Worm (Caenorhabditis elegans): ENCODE results near the gene F46E10.2.

Gene F46E10.2

ce11 chrV:6520385-6521080, at the start of gene F46E10.2, which contains the start of gene F46E10.18:
Gene F46E10.2, plus strand, starts transcription at chrV:6520435.
Gene F46E10.18, plus strand, starts transcription at chrV:6521030.
- TF ChIP-seq ceh-82 (tag; optimal IDR thresholded peaks at IDR 0.05) (no peak), elt-2 (tag; optimal IDR thresholded peaks at IDR 0.05) (no peak), mml-1 (tag; optimal IDR thresholded peaks at IDR 0.05) (no peak), ceh-16 (tag; optimal IDR thresholded peaks at IDR 0.05) (no peak), nhr-76 (tag; optimal IDR thresholded peaks at IDR 0.05) (no peak), unc-39 (tag; optimal IDR thresholded peaks at IDR 0.05) (no peak), nhr-67 (tag; optimal IDR thresholded peaks at IDR 0.05) (no peak)

ce11 chrV:6471208-6471607, 49.0 kb upstream of the F46E10.2 start:
- no peak for TF ChIP-seq eor-1 (tag; optimal IDR thresholded peaks at IDR 0.05)
- TF ChIP-seq nhr-12 (tag; optimal IDR thresholded peaks at IDR 0.05), result no peak
- TF ChIP-seq ceh-28 (tag; optimal IDR thresholded peaks at IDR 0.05), result no peak
- peak; percentile 56 for TF ChIP-seq elt-1 (tag; optimal IDR thresholded peaks at IDR 0.05)
- no peak for TF ChIP-seq unc-62 (GFP tag; optimal IDR thresholded peaks at IDR 0.05)

ce11 chrV:6476026-6476425, 44.2 kb upstream of the F46E10.2 start:
- TF ChIP-seq elt-2 (tag; optimal IDR thresholded peaks at IDR 0.05) (peak; percentile 87), pha-4 (tag; optimal IDR thresholded peaks at IDR 0.05) (peak; percentile 52), skn-1 (tag; optimal IDR thresholded peaks at IDR 0.05) (peak; percentile 39), pqm-1 (tag; optimal IDR thresholded peaks at IDR 0.05) (peak; percentile 76), ZK546.5 (tag; optimal IDR thresholded peaks at IDR 0.05) (no peak)

ce11 chrV:6485109-6485508, 35.1 kb upstream of the F46E10.2 start:
- no peak for TF ChIP-seq tbx-2 (tag; optimal IDR thresholded peaks at IDR 0.05)
- no peak for TF ChIP-seq elt-2 (tag; optimal IDR thresholded peaks at IDR 0.05)
- no peak for TF ChIP-seq hmg-11 (tag; optimal IDR thresholded peaks at IDR 0.05)
- no peak for TF ChIP-seq nhr-11 (tag; optimal IDR thresholded peaks at IDR 0.05)
- TF ChIP-seq sea-2 (GFP tag; optimal IDR thresholded peaks at IDR 0.05), result no peak
- TF ChIP-seq nhr-23 (tag; optimal IDR thresholded peaks at IDR 0.05), result no peak
- TF ChIP-seq jun-1 (tag; optimal IDR thresholded peaks at IDR 0.05), result no peak
- TF ChIP-seq ceh-16 (tag; optimal IDR thresholded peaks at IDR 0.05), result no peak
- TF ChIP-seq lsy-12 (tag; optimal IDR thresholded peaks at IDR 0.05), result no peak
- no peak for TF ChIP-seq pqm-1 (tag; optimal IDR thresholded peaks at IDR 0.05)
- TF ChIP-seq snpc-4 (tag; optimal IDR thresholded peaks at IDR 0.05), result no peak
- no peak for TF ChIP-seq ztf-11 (tag; optimal IDR thresholded peaks at IDR 0.05)

ce11 chrV:6487878-6488277, 32.4 kb upstream of the F46E10.2 start:
- TF ChIP-seq elt-2 (tag; optimal IDR thresholded peaks at IDR 0.05) (peak; percentile 27), ceh-28 (tag; optimal IDR thresholded peaks at IDR 0.05) (peak; percentile 8), jun-1 (tag; optimal IDR thresholded peaks at IDR 0.05) (peak; percentile 45), ceh-9 (tag; optimal IDR thresholded peaks at IDR 0.05) (no peak), nfya-1 (tag; optimal IDR thresholded peaks at IDR 0.05; ENCODE audit: insufficient read depth) (no peak)

- TF ChIP-seq ceh-28 (tag; optimal IDR thresholded peaks at IDR 0.05) (no peak), pqm-1 (tag; optimal IDR thresholded peaks at IDR 0.05) (peak; percentile 89), jun-1 (tag; optimal IDR thresholded peaks at IDR 0.05) (peak; percentile 26), pha-4 (tag; optimal IDR thresholded peaks at IDR 0.05) (peak; percentile 59), elt-2 (tag; optimal IDR thresholded peaks at IDR 0.05) (peak; percentile 95)
These were observed 31.4 kb upstream of the F46E10.2 start, which contains the start of gene lec-10 for ce11 chrV:6488849-6489248. Gene lec-10, minus strand, starts transcription at chrV:6489120.

- no peak for TF ChIP-seq egl-27 (tag; optimal IDR thresholded peaks at IDR 0.05)
- TF ChIP-seq pqm-1 (tag; optimal IDR thresholded peaks at IDR 0.05), result peak; percentile 33
- TF ChIP-seq skn-1 (tag; optimal IDR thresholded peaks at IDR 0.05), result peak; percentile 7
- TF ChIP-seq elt-2 (tag; optimal IDR thresholded peaks at IDR 0.05), result peak; percentile 87
These were observed 27.7 kb upstream of the F46E10.2 start for ce11 chrV:6492497-6492896.

Data from whole organism, L3 larva.